Worm (Caenorhabditis elegans) whole organism, late embryonic: Measurements from ENCODE around the gene spt-5.

ENCODE experiments used
- C08G9.2 ChIP-seq: sonication (generic microtip); optimal IDR thresholded peaks from 2 replicates; lab custom pipeline; 2016; ENCODE audit warnings: mild to moderate bottlenecking, missing genetic modification characterization, moderate library complexity, missing compliant biosample characterization
- C38D4.7 ChIP-seq: fragments of 200-800 bp; sonication (Bioruptor generic); optimal IDR thresholded peaks from 2 replicates; lab custom pipeline; 2018; ENCODE audit warnings: mild to moderate bottlenecking, missing genetic modification characterization, moderate library complexity, missing compliant biosample characterization
- F13H6.1 ChIP-seq: sonication (generic microtip); optimal IDR thresholded peaks from 2 replicates; lab custom pipeline; 2016; ENCODE audit warnings: missing genetic modification characterization, missing compliant biosample characterization
- K09A11.1 ChIP-seq: sonication (generic microtip); optimal IDR thresholded peaks from 2 replicates; lab custom pipeline; 2017; ENCODE audit warnings: antibody characterized with exemption, mild to moderate bottlenecking, missing genetic modification characterization, missing compliant biosample characterization; ENCODE audit not compliant: insufficient read depth
- T23F11.4 ChIP-seq: fragments of 200-800 bp; sonication (Bioruptor generic); optimal IDR thresholded peaks from 2 replicates; lab custom pipeline; 2018; ENCODE audit warnings: mild to moderate bottlenecking, missing genetic modification characterization, missing compliant biosample characterization
- Y22D7AL.16 ChIP-seq: sonication (generic microtip); optimal IDR thresholded peaks from 2 replicates; lab custom pipeline; 2016; ENCODE audit warnings: missing genetic modification characterization, missing compliant biosample characterization
- ahr-1 ChIP-seq: sonication (generic microtip); optimal IDR thresholded peaks from 2 replicates; lab custom pipeline; 2016; ENCODE audit warnings: missing genetic modification characterization, missing compliant biosample characterization
- ceh-18 ChIP-seq: sonication (generic microtip); optimal IDR thresholded peaks from 2 replicates; lab custom pipeline; 2016; ENCODE audit warnings: missing genetic modification characterization, missing compliant biosample characterization
- ceh-19 ChIP-seq: fragments of 200-800 bp; sonication (Bioruptor generic); optimal IDR thresholded peaks from 2 replicates; lab custom pipeline; 2018; ENCODE audit warnings: mild to moderate bottlenecking, missing genetic modification characterization, missing compliant biosample characterization
- ceh-2 ChIP-seq: sonication (generic microtip); optimal IDR thresholded peaks from 2 replicates; lab custom pipeline; 2016; ENCODE audit warnings: missing genotype, missing genetic modification characterization, missing compliant biosample characterization
- ceh-22 ChIP-seq: sonication (generic microtip); optimal IDR thresholded peaks from 2 replicates; lab custom pipeline; 2017; ENCODE audit warnings: missing biosample characterization, missing genetic modification characterization
- ceh-24 ChIP-seq: sonication (generic microtip); optimal IDR thresholded peaks from 2 replicates; lab custom pipeline; 2016; ENCODE audit warnings: mild to moderate bottlenecking, missing genetic modification characterization, missing compliant biosample characterization
- ceh-31 ChIP-seq: sonication (generic microtip); optimal IDR thresholded peaks from 2 replicates; lab custom pipeline; 2016; ENCODE audit warnings: missing genetic modification characterization, missing compliant biosample characterization
- ceh-34 ChIP-seq: sonication (generic microtip); optimal IDR thresholded peaks from 2 replicates; lab custom pipeline; 2016; ENCODE audit warnings: mild to moderate bottlenecking, missing genetic modification characterization, missing compliant biosample characterization
- ceh-45 ChIP-seq: fragments of 200-800 bp; sonication (Bioruptor generic); IDR thresholded peaks from 2 replicates; pipeline ENCODE4 v1.3.6; 2022; ENCODE audit warnings: missing genetic modification reagents, missing genetic modification characterization, missing compliant biosample characterization
- ceh-48 ChIP-seq: sonication (generic microtip); optimal IDR thresholded peaks from 2 replicates; lab custom pipeline; 2016; ENCODE audit warnings: missing genetic modification characterization, inconsistent platforms, missing compliant biosample characterization
- ceh-6 ChIP-seq: fragments of 200-800 bp; sonication (Bioruptor generic); optimal IDR thresholded peaks from 2 replicates; lab custom pipeline; 2018; ENCODE audit warnings: mild to moderate bottlenecking, missing genetic modification characterization, missing compliant biosample characterization
- che-1 ChIP-seq: sonication (generic microtip); optimal IDR thresholded peaks from 2 replicates; lab custom pipeline; 2016; ENCODE audit warnings: mild to moderate bottlenecking, missing genetic modification characterization, missing compliant biosample characterization
- dve-1 ChIP-seq: sonication (generic microtip); optimal IDR thresholded peaks from 2 replicates; lab custom pipeline; 2017; ENCODE audit warnings: antibody characterized with exemption, mild to moderate bottlenecking, missing genetic modification characterization, missing compliant biosample characterization
- elt-2 ChIP-seq: sonication (generic microtip); optimal IDR thresholded peaks from 2 replicates; lab custom pipeline; 2016; ENCODE audit warnings: missing genetic modification reagents, missing genetic modification characterization, missing compliant biosample characterization
- elt-4 ChIP-seq: sonication (generic microtip); optimal IDR thresholded peaks from 2 replicates; lab custom pipeline; 2016; ENCODE audit warnings: missing genetic modification characterization, missing compliant biosample characterization
- gmeb-2 ChIP-seq: sonication (generic microtip); optimal IDR thresholded peaks from 2 replicates; lab custom pipeline; 2016; ENCODE audit warnings: missing genetic modification characterization, inconsistent platforms, missing compliant biosample characterization
- hlh-13 ChIP-seq: fragments of 200-800 bp; sonication (Bioruptor generic); optimal IDR thresholded peaks from 2 replicates; lab custom pipeline; 2018; ENCODE audit warnings: mild to moderate bottlenecking, missing genetic modification characterization, missing compliant biosample characterization
- hlh-30 ChIP-seq: sonication (generic microtip); optimal IDR thresholded peaks from 2 replicates; lab custom pipeline; 2017; ENCODE audit warnings: antibody characterized with exemption, missing genetic modification characterization, missing compliant biosample characterization; ENCODE audit not compliant: insufficient read depth
- hlh-6 ChIP-seq: sonication (generic microtip); optimal IDR thresholded peaks from 2 replicates; lab custom pipeline; 2016; ENCODE audit warnings: missing genotype, missing genetic modification characterization, missing compliant biosample characterization
- lim-6 ChIP-seq: sonication (generic microtip); optimal IDR thresholded peaks from 2 replicates; lab custom pipeline; 2016; ENCODE audit warnings: missing genetic modification characterization, missing compliant biosample characterization
- lin-11 ChIP-seq: fragments of 200-800 bp; sonication (Bioruptor generic); optimal IDR thresholded peaks from 2 replicates; lab custom pipeline; 2018; ENCODE audit warnings: mild to moderate bottlenecking, missing genetic modification characterization, missing compliant biosample characterization
- madf-2 ChIP-seq: sonication (generic microtip); optimal IDR thresholded peaks from 2 replicates; lab custom pipeline; 2017; ENCODE audit warnings: missing genetic modification characterization, missing compliant biosample characterization
- nfya-1 ChIP-seq: sonication (generic microtip); optimal IDR thresholded peaks from 2 replicates; lab custom pipeline; 2017; ENCODE audit warnings: missing genetic modification characterization, mild to moderate bottlenecking, missing compliant biosample characterization, antibody characterized with exemption, moderate library complexity
- nhr-11 ChIP-seq: fragments of 150-350 bp; optimal IDR thresholded peaks from 2 replicates; lab custom pipeline; 2014; ENCODE audit warnings: missing biosample characterization, missing genetic modification characterization
- npax-4 ChIP-seq: sonication (generic microtip); optimal IDR thresholded peaks from 2 replicates; lab custom pipeline; 2016; ENCODE audit warnings: missing genetic modification characterization, missing compliant biosample characterization
- odd-2 ChIP-seq: sonication (generic microtip); optimal IDR thresholded peaks from 2 replicates; lab custom pipeline; 2017; ENCODE audit warnings: antibody characterized with exemption, mild to moderate bottlenecking, missing genetic modification characterization, missing compliant biosample characterization
- pha-2 ChIP-seq: sonication (generic microtip); optimal IDR thresholded peaks from 2 replicates; lab custom pipeline; 2017; ENCODE audit warnings: mild to moderate bottlenecking, missing genetic modification characterization, missing compliant biosample characterization
- pros-1 ChIP-seq: fragments of 150-350 bp; optimal IDR thresholded peaks from 2 replicates; lab custom pipeline; 2014; ENCODE audit warnings: missing biosample characterization, missing genetic modification reagents, missing genetic modification characterization
- rnt-1 ChIP-seq: sonication (generic microtip); optimal IDR thresholded peaks from 2 replicates; lab custom pipeline; 2016; ENCODE audit warnings: missing genetic modification characterization, missing compliant biosample characterization
- sdc-2 ChIP-seq: sonication (generic microtip); optimal IDR thresholded peaks from 2 replicates; lab custom pipeline; 2016; ENCODE audit warnings: missing genotype, missing genetic modification characterization, missing compliant biosample characterization
- sox-2 ChIP-seq: fragments of 200-800 bp; sonication (Bioruptor generic); IDR thresholded peaks from 2 replicates; pipeline ENCODE4 v1.3.6; 2022; ENCODE audit warnings: missing genetic modification reagents, missing genetic modification characterization, missing compliant biosample characterization
- sox-4 ChIP-seq: sonication (generic microtip); optimal IDR thresholded peaks from 2 replicates; lab custom pipeline; 2017; ENCODE audit warnings: mild to moderate bottlenecking, missing genetic modification characterization, inconsistent platforms, missing compliant biosample characterization
- tbx-2 ChIP-seq: sonication (generic microtip); optimal IDR thresholded peaks from 2 replicates; lab custom pipeline; 2016; ENCODE audit warnings: missing genetic modification characterization, missing compliant biosample characterization
- tbx-7 ChIP-seq: sonication (generic microtip); optimal IDR thresholded peaks from 2 replicates; lab custom pipeline; 2016; ENCODE audit warnings: missing genotype, missing genetic modification characterization, missing compliant biosample characterization
- ttx-3 ChIP-seq: sonication (generic microtip); optimal IDR thresholded peaks from 2 replicates; lab custom pipeline; 2016; ENCODE audit warnings: missing genetic modification reagents, missing genetic modification characterization, missing compliant biosample characterization
- unc-3 ChIP-seq, 2 experiments: fragments of 200-800 bp in 1 of 2; sonication (Bioruptor generic) in 1 of 2; sonication (generic microtip) in 1 of 2; conservative IDR thresholded peaks in 1 of 2; optimal IDR thresholded peaks in 1 of 2; 2 replicates each; pipeline versions ENCODE4 v1.3.6 to Lab custom; 2016 to 2022; ENCODE audit warnings: missing compliant biosample characterization in 2 of 2, missing genetic modification characterization in 2 of 2, missing genetic modification reagents in 1 of 2
- unc-42 ChIP-seq: sonication (generic microtip); optimal IDR thresholded peaks from 2 replicates; lab custom pipeline; 2016; ENCODE audit warnings: missing genotype, missing genetic modification characterization, missing compliant biosample characterization
- unc-55 ChIP-seq: sonication (generic microtip); optimal IDR thresholded peaks from 2 replicates; lab custom pipeline; 2017; ENCODE audit warnings: missing biosample characterization, missing genetic modification reagents, missing genetic modification characterization
- unc-86 ChIP-seq: sonication (generic microtip); optimal IDR thresholded peaks from 2 replicates; lab custom pipeline; 2016; ENCODE audit warnings: missing genetic modification characterization, missing compliant biosample characterization
- zip-5 ChIP-seq: sonication (generic microtip); optimal IDR thresholded peaks from 2 replicates; lab custom pipeline; 2016; ENCODE audit warnings: missing genetic modification characterization, missing compliant biosample characterization
- ztf-16 ChIP-seq: sonication (generic microtip); optimal IDR thresholded peaks from 2 replicates; lab custom pipeline; 2017; ENCODE audit warnings: missing genetic modification characterization, missing compliant biosample characterization

spt-5 gene

DNA sequence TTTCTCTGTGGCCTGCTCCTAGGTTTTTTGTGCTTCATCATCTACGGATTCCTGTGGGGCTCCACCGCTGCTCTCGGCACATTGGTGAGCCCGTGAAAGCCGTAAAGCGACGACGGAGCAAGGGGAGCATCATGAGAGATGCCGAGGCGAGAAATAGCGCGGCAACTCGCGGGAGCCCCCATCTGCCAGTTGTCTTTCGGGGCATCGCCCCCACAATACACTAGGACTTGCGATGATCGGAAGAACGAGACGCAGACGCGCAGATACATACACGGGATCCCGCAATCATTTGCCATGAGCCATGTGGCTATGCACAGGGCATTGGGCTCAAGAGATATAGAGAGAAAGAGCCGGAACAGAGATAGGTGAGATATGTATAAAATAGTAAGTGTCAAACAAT is 40.9 kb upstream of the spt-5 start (continued):
- peak; percentile 91 for TF ChIP-seq ceh-18 (tag; lab: Kevin White, UChicago)
- TF ChIP-seq sox-2 (GFP tag; lab: Robert Waterston, UW): no peak
- no peak for TF ChIP-seq K09A11.1
- no peak for TF ChIP-seq elt-4 (tag; lab: Kevin White, UChicago)
- TF ChIP-seq unc-42 (tag; lab: Kevin White, UChicago): no peak
- no peak for TF ChIP-seq C38D4.7 (GFP tag; lab: Kevin White, UChicago)
- peak; percentile 11 for TF ChIP-seq ceh-2 (tag; lab: Kevin White, UChicago)
- no peak for TF ChIP-seq ahr-1 (tag; lab: Kevin White, UChicago)
- no peak for TF ChIP-seq unc-3 (GFP tag; conservative IDR thresholded peaks at IDR 0.05; lab: Robert Waterston, UW)
- TF ChIP-seq unc-3 (tag; optimal IDR thresholded peaks at IDR 0.05; lab: Kevin White, UChicago): no peak
- no peak for TF ChIP-seq ztf-16 (tag; lab: Kevin White, UChicago)
- no peak for TF ChIP-seq lim-6 (tag; lab: Kevin White, UChicago)
- TF ChIP-seq odd-2: no peak
- TF ChIP-seq che-1 (tag; lab: Kevin White, UChicago): no peak
- no peak for TF ChIP-seq hlh-6
- no peak for TF ChIP-seq tbx-7 (tag; lab: Kevin White, UChicago)
- TF ChIP-seq ceh-19 (GFP tag; lab: Kevin White, UChicago): no peak
- TF ChIP-seq elt-2: no peak
- no peak for TF ChIP-seq ceh-45 (GFP tag; lab: Robert Waterston, UW)
- no peak for TF ChIP-seq F13H6.1 (tag; lab: Kevin White, UChicago)
- peak; percentile 4 for TF ChIP-seq sdc-2 (tag; lab: Kevin White, UChicago)
- TF ChIP-seq pha-2 (tag; lab: Kevin White, UChicago): no peak

DNA sequence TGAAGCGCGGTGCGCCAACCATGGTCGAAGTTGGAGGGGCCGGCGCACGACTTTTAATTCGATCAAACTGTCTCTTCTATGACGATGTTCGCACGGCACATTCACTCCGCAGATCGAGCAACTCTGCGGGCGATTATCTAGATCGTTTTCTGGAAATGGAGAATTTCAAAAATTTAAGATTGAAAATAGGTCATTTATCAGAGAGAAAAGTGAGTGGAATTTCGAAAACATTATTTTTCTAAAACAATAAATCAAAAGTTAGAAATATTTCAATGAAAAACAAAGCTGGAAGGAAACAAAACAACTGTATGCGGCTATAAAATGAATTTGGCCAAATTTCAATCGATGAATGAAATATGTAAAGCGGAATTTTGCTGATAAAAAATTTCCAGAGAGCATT is 40.4 kb upstream of the spt-5 start, which contains the start of the genes ZK617.26 and unc-22:
TSS of gene ZK617.26 (minus strand) at position 101 of the 400 bp plus-strand sequence.
TSS of gene unc-22 (minus strand) at position 149 of the 400 bp plus-strand sequence.
- no peak for TF ChIP-seq sox-4 (tag; lab: Kevin White, UChicago)
- no peak for TF ChIP-seq madf-2 (tag; lab: Kevin White, UChicago)
- TF ChIP-seq odd-2: no peak
- TF ChIP-seq dve-1 (tag; lab: Kevin White, UChicago): no peak
- no peak for TF ChIP-seq pha-2 (tag; lab: Kevin White, UChicago)
- TF ChIP-seq zip-5 (tag; lab: Kevin White, UChicago): no peak
- TF ChIP-seq ceh-45 (GFP tag; lab: Robert Waterston, UW): no peak
- no peak for TF ChIP-seq ceh-31 (tag; lab: Kevin White, UChicago)
- no peak for TF ChIP-seq tbx-7 (tag; lab: Kevin White, UChicago)
- TF ChIP-seq ceh-6: no peak
- TF ChIP-seq hlh-13: no peak
- TF ChIP-seq elt-4 (tag; lab: Kevin White, UChicago): no peak
- no peak for TF ChIP-seq ahr-1 (tag; lab: Kevin White, UChicago)
- no peak for TF ChIP-seq unc-55 (GFP tag; lab: Kevin White, UChicago)
- TF ChIP-seq npax-4 (tag; lab: Kevin White, UChicago): no peak
- no peak for TF ChIP-seq T23F11.4
- TF ChIP-seq ceh-34 (tag; lab: Kevin White, UChicago): no peak
- no peak for TF ChIP-seq ceh-24 (tag; lab: Kevin White, UChicago)

DNA sequence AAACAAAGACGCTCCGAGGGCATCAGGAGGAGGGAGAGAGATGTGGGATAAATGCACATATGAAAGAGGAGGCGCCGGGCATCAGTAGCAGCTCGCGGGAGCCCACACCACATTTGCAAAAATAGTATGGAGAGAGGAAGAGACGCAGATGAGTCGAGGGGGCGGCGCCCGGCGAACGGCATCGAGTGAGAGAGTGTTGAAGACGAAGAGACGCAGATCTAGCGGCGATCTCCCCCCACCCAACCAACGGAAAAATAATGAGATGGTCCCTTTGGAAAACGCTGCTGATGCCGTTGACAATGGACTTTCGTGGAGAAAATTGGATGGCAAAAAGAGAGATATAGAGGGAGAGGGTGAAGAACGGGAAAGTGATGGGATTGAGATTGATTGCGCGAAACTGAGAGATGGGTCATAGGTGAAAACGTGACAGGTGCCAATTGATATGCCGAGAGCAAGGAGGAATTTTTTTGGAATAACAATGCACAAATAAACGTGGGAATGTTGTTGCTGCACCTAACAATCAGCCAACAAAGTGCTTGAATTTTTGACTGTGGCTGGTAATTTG is 38.8 kb upstream of the spt-5 start:
- TF ChIP-seq sdc-2 (tag; lab: Kevin White, UChicago) (no peak), npax-4 (tag; lab: Kevin White, UChicago) (no peak), lin-11 (no peak), pros-1 (no peak), ceh-24 (tag; lab: Kevin White, UChicago) (no peak), sox-2 (GFP tag; lab: Robert Waterston, UW) (no peak), C08G9.2 (tag; lab: Kevin White, UChicago) (no peak), ceh-18 (tag; lab: Kevin White, UChicago) (peak; percentile 33), ttx-3 (tag; lab: Kevin White, UChicago) (no peak), nfya-1 (tag; lab: Kevin White, UChicago) (peak; percentile 8), tbx-2 (tag; lab: Kevin White, UChicago) (no peak), unc-55 (GFP tag; lab: Kevin White, UChicago) (peak; percentile 51), ceh-48 (tag; lab: Kevin White, UChicago) (no peak), rnt-1 (tag; lab: Kevin White, UChicago) (peak; percentile 71), che-1 (tag; lab: Kevin White, UChicago) (no peak), unc-86 (tag; lab: Kevin White, UChicago) (no peak), nhr-11 (no peak), hlh-30 (no peak), ahr-1 (tag; lab: Kevin White, UChicago) (no peak), ceh-22 (tag; lab: Kevin White, UChicago) (no peak), K09A11.1 (no peak), Y22D7AL.16 (tag; lab: Kevin White, UChicago) (no peak), gmeb-2 (tag; lab: Kevin White, UChicago) (no peak)
